Fruit fly (Drosophila melanogaster): ENCODE data around the gene CG4887.
A peak's percentile ranks its signal among the peaks of the same experiment; 100 is the strongest.

CG4887 gene

DNA sequence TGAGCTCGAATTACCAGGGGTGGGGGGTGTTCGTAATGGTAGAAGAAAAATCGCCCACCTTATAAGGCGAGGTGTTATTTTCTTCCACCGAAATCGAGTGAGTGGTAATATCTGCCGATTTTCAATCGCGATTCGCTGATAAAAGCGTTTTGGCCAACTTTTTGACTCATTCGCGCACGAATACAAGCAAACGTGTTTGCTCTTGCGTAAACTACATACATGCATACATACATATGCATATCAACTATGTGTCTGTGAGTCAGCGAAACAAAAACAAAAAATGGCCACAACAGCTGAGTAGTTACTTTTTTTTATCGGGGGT, 15.5 kb upstream of the CG4887 start:
- TF ChIP-seq CG14655 (GFP tag; optimal IDR thresholded peaks at IDR 0.05) (no peak), CG15710 (tag; optimal IDR thresholded peaks at IDR 0.05) (peak; percentile 5)

DNA sequence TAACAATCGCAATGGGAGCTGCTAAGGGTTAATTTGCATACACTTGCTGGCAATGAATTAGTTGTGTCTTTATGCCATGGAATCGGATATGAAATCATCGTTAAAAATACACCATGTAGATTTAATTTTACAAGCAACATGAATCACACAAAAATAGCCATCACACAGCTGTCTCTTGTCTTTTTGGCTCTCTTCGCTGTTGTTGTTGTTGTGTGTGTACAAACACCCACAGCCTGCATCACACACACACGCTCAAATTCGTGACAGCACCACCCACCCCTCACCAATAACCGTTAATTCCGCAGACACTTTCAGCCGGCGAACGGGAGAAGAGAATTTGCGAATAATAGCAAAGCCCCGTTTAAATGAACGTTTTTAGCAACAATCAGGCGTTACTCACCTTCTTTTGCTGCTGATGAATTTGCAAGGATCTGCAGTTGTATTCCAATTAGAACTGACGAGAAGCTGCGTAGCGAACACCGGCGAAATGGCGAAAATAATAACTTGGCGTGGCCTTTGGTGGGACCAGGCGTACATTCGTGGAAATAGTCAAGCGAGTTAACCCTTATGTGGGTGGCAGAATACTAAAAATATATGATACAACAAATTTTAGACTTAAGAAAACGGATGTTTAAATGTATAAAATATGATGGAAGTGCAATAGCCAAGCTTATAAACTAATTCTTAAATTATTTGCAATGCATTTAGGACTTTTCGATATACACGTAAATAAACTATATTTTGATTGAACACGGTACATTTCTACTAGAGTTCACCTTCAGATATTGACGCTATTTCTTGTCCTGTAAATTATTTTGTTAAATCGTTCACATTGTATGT, 14.9 kb upstream of the CG4887 start, which contains the start of gene capt:
Gene capt (minus strand): TSS at position 584 of the 840 bp plus-strand sequence.
- TF ChIP-seq CG12605 (GFP tag; IDR thresholded peaks at IDR 0.05) = no peak
- no peak for TF ChIP-seq Pif1A (GFP tag; optimal IDR thresholded peaks at IDR 0.05)
- TF ChIP-seq CG15710 (tag; optimal IDR thresholded peaks at IDR 0.05) = peak; percentile 48
- no peak for TF ChIP-seq CG14655 (GFP tag; optimal IDR thresholded peaks at IDR 0.05)
- peak; percentile 23 for TF ChIP-seq CG9948 (tag; optimal IDR thresholded peaks at IDR 0.05)
- no peak for TF ChIP-seq gl (tag; optimal IDR thresholded peaks at IDR 0.05)
- TF ChIP-seq CG34367 (tag; optimal IDR thresholded peaks at IDR 0.05) = no peak
- TF ChIP-seq D1 (tag; optimal IDR thresholded peaks at IDR 0.05) = no peak
- TF ChIP-seq CG10348 (GFP tag; IDR thresholded peaks at IDR 0.05) = no peak
- TF ChIP-seq CG32121 (GFP tag; IDR thresholded peaks at IDR 0.05) = peak; percentile 26; the same call in 1 of the 2 replicates
- TF ChIP-seq Ets98B (GFP tag; IDR thresholded peaks at IDR 0.05) = peak; percentile 7; the same call in 1 of the 2 replicates
- TF ChIP-seq fd96Ca (GFP tag; IDR thresholded peaks at IDR 0.05) = no peak
- peak; percentile 82 for TF ChIP-seq EcR (GFP tag; optimal IDR thresholded peaks at IDR 0.05)
- TF ChIP-seq CG4496 (GFP tag; IDR thresholded peaks at IDR 0.05) = no peak
- TF ChIP-seq rn (GFP tag; IDR thresholded peaks at IDR 0.05) = no peak
- peak; percentile 15 for TF ChIP-seq CG8301 (tag; optimal IDR thresholded peaks at IDR 0.05)
- peak; percentile 53 for TF ChIP-seq CG8159 (tag; optimal IDR thresholded peaks at IDR 0.05)
- TF ChIP-seq CG17806 (tag; optimal IDR thresholded peaks at IDR 0.05) = peak; percentile 20
- no peak for TF ChIP-seq Pif1B (GFP tag; optimal IDR thresholded peaks at IDR 0.05)
- no peak for TF ChIP-seq CG13204 (GFP tag; optimal IDR thresholded peaks at IDR 0.05)
- TF ChIP-seq Snoo (tag; optimal IDR thresholded peaks at IDR 0.05) = no peak

DNA sequence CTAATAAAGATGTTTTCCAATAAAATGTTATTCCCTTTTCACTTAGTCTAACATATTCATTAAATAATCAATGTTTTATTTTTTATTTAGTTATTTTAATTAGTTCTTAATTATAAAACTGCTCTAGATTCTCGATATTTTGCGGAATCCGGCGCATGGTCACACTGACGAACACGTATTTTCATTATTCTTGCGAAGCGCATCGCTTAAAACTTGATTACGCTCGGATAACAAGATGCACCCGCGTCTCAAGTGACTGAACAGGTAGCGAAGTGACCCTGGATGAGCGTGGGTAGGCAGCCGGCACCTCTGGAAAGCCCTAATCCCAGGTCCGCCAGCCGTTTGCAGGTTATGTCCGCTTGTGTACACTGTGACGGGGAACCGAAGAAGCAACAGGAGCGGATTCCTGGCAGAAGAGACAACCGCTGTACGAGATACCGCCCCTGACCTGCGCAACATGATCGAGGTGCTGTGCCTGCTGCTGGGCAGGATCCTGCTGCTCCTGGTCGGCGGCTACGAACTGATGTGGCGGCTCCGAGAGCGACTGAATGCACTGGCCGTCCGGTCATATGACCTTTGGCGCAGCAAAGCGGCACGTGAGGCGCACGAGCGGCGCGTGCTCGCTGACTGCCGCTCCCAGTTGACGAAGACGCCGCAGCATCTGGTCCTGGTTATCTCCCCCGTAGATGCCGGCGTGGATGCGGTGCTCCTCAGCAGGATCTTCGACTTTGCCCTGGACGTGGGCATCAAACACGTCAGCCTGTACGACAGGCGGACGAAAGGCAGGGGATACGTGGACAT, 14.1 kb upstream of the CG4887 start, which contains the start of gene Tango14:
Gene Tango14 (plus strand): TSS at position 143 of the 801 bp plus-strand sequence.
- TF ChIP-seq CG34367 (tag; optimal IDR thresholded peaks at IDR 0.05) = no peak
- no peak for TF ChIP-seq Ets98B (GFP tag; IDR thresholded peaks at IDR 0.05)
- 0 out of 3 replicates have a peak, but pooled peaks have one; percentile 42 for TF ChIP-seq CG4496 (GFP tag; IDR thresholded peaks at IDR 0.05)
- TF ChIP-seq CG8159 (tag; optimal IDR thresholded peaks at IDR 0.05) = no peak
- no peak for TF ChIP-seq CG32121 (GFP tag; IDR thresholded peaks at IDR 0.05)
- 0 out of 3 replicates have a peak, but pooled peaks have one; percentile 38 for TF ChIP-seq fd96Ca (GFP tag; IDR thresholded peaks at IDR 0.05)

DNA sequence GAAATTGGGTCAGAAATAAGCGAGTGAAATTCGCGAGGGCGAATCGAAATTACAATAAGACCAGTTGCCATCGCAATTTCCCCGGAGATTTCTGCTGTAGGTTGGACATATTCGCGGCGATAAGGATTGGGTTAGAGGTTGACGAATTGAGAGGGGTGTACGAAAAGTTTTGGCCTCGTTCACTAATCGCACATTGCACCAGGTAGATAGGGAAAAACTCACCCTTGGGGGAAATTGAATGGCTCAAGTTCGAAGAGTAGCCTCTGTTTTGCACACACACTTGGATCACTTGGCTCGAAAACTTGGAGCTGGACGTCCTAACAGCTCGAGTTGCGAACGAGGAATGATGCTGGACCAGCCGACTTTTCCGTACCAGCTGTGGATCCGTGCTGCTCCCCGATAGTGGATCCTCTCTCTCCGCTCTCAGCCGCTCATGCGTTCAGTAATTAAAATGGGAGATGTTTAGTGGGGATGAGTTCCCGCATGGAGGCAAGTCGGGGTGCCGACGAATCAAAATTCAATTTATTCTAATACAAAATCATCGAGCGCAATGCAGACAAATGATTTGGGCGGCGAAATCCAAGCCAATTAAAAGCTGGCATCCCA, 9.2 kb upstream of the CG4887 start, which contains the start of gene CG5080:
Gene CG5080 (minus strand): TSS at position 349 of the 606 bp plus-strand sequence.
- TF ChIP-seq fd96Ca (GFP tag; IDR thresholded peaks at IDR 0.05) = 0 out of 3 replicates have a peak, but pooled peaks have one; percentile 16
- TF ChIP-seq CG8159 (tag; optimal IDR thresholded peaks at IDR 0.05) = no peak

DNA sequence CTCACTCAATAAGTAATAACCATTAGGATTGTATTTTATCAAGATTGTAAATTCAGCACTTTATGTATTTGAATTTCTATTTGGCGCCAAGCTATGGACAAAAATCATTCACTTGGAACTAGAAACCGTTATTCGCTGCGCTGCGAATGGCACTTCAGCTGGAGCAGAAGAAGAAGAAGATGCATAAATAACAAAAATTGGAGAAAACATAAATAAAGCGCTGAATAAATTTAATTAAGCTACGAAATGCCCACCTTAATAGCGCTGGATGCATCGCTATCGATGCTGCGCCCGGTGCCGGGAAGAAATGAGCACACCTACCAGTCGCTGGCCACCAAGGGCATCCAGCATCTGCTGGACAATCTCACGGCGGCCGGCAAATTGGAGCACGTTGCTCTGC, 8.5 kb upstream of the CG4887 start, which contains the start of gene IntS14:
Gene IntS14 (plus strand): TSS at position 150 of the 400 bp plus-strand sequence.
- TF ChIP-seq gl (tag; optimal IDR thresholded peaks at IDR 0.05) (no peak), CG10348 (GFP tag; IDR thresholded peaks at IDR 0.05) (no peak), Pif1A (GFP tag; optimal IDR thresholded peaks at IDR 0.05) (no peak), Snoo (tag; optimal IDR thresholded peaks at IDR 0.05) (no peak), CG8301 (tag; optimal IDR thresholded peaks at IDR 0.05) (no peak), D1 (tag; optimal IDR thresholded peaks at IDR 0.05) (no peak), CG9948 (tag; optimal IDR thresholded peaks at IDR 0.05) (no peak), Ets98B (GFP tag; IDR thresholded peaks at IDR 0.05) (no peak)

DNA sequence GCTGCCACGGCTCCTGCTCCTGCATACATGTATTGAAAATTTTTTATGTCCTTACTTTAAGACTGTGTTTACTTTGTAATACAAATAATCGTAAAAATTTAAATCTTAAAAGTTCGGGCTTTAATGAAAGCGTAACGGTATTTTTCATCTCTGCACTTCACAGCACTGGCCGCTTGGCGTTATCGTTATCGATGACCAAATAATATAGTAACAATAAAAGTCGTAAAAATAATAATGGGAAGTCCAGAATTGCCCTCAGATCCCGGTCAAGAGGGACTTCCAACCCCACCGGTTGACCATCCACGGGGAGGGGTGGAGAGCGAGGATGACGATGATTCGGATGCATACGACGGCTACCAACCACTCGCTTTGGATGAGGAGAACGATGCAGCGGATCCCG, 6.5 kb upstream of the CG4887 start, which contains the start of gene CG14341:
Gene CG14341 (plus strand): TSS at position 181 of the 400 bp plus-strand sequence.
- TF ChIP-seq CG14655 (GFP tag; optimal IDR thresholded peaks at IDR 0.05) (no peak), rn (GFP tag; IDR thresholded peaks at IDR 0.05) (no peak)

Data from whole organism, pupa.